Fruit fly (Drosophila melanogaster) whole organism, embryonic: ENCODE measurements around the gene Pstk.

ENCODE experiments used
- CG2678 ChIP-seq: fragments of 200-800 bp; sonication (Bioruptor generic); optimal IDR thresholded peaks from 3 replicates; lab custom pipeline; 2019; ENCODE audit warnings: missing biosample characterization, mild to moderate bottlenecking, missing genetic modification characterization, moderate library complexity
- Mes4 ChIP-seq: fragments of 200-800 bp; sonication (Bioruptor generic); optimal IDR thresholded peaks from 2 replicates; lab custom pipeline; 2016; ENCODE audit warnings: missing biosample characterization, missing genetic modification characterization
- oc ChIP-seq: fragments of 200-800 bp; sonication (Bioruptor generic); optimal IDR thresholded peaks from 2 replicates; lab custom pipeline; 2018; ENCODE audit warnings: missing biosample characterization, mild to moderate bottlenecking, missing genetic modification characterization, moderate library complexity
- slbo ChIP-seq: fragments of 200-800 bp; sonication (Bioruptor generic); IDR thresholded peaks from 2 replicates; pipeline ENCODE4 v1.3.6; 2022; ENCODE audit warnings: missing biosample characterization, missing genetic modification characterization
- zfh1 ChIP-seq: fragments of 200-800 bp; sonication (Bioruptor generic); IDR thresholded peaks from 3 replicates; pipeline ENCODE4 v1.3.6; 2022; ENCODE audit warnings: missing biosample characterization, missing genetic modification characterization

dm6 chrX:19602483-19602882 lies 15.9 kb downstream of the Pstk start:
- TF ChIP-seq Mes4 (GFP tag; lab: Kevin White, UChicago), result no peak
- no peak for TF ChIP-seq zfh1
- no peak for TF ChIP-seq oc (tag; lab: Kevin White, UChicago)
- no peak for TF ChIP-seq CG2678 (tag; lab: Kevin White, UChicago)
- TF ChIP-seq slbo (GFP tag; lab: Robert Waterston, UW), result no peak
